Fruit fly (Drosophila melanogaster): ENCODE data around the gene Hsp23.
A peak's percentile ranks its signal among the peaks of the same experiment; 100 is the strongest.

Gene Hsp23

DNA sequence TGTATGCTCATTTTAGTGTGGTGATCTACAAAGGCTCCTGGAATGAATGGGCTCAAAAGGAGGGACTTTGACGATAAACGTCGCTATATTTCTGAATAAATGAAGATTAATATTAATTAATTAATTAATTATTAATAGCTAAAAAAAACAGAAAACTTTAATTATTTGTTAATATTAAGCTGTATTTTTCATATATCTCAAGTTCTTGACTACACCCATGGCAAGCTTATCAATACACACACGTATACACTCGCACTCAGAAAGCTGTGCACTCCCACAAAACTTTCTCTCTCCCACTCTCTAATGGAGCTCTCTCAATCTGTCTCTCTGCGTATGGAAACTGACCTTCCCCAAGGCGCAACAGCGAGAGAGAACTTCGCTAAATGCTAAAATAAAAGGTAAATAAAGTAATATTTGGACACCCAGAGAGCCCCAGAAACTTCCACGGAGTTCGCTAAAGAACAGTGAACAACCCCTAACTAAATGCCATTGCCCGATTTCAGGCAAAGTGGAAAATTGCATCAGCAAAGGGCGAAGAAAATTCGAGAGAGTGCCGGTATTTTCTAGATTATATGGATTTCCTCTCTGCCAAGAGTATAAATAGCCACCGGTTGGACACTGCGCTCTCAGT is 8.2 kb upstream of the Hsp23 start (continued):
- TF ChIP-seq CG9727 (GFP tag; optimal IDR thresholded peaks at IDR 0.05) (peak; percentile 66), CG4360 (GFP tag; IDR thresholded peaks at IDR 0.05) (0 out of 2 replicates have a peak, but pooled peaks have one; percentile 38), caup (GFP tag; optimal IDR thresholded peaks at IDR 0.05; ENCODE audit: severe bottlenecking) (peak; percentile 54), CG12659 (GFP tag; optimal IDR thresholded peaks at IDR 0.05) (peak; percentile 74), Dll (GFP tag; IDR thresholded peaks at IDR 0.05; ENCODE audit: partially characterized antibody) (peak; percentile 62; the same call in 2 of the 4 replicates), ssp (GFP tag; IDR thresholded peaks at IDR 0.05) (peak; percentile 31; the same call in 1 of the 2 replicates), Vsx1 (GFP tag; optimal IDR thresholded peaks at IDR 0.05) (peak; percentile 66), CG10366 (GFP tag; IDR thresholded peaks at IDR 0.05) (peak; percentile 49), chinmo (GFP tag; IDR thresholded peaks at IDR 0.05; ENCODE audit: partially characterized antibody) (peak; percentile 44; the same call in 2 of the 4 replicates), ase (GFP tag; IDR thresholded peaks at IDR 0.05) (peak; percentile 51; the same call in 1 of the 3 replicates), Sin3A (optimal IDR thresholded peaks at IDR 0.05) (no peak), CG32772 (GFP tag; IDR thresholded peaks at IDR 0.05) (0 out of 2 replicates have a peak, but pooled peaks have one; percentile 18), Xbp1 (GFP tag; optimal IDR thresholded peaks at IDR 0.05) (peak; percentile 73), CG6854 (GFP tag; optimal IDR thresholded peaks at IDR 0.05) (peak; percentile 66), CG9817 (tag; optimal IDR thresholded peaks at IDR 0.05) (peak; percentile 39), Xrp1 (GFP tag; IDR thresholded peaks at IDR 0.05) (peak; percentile 75), tap (tag; optimal IDR thresholded peaks at IDR 0.05) (peak; percentile 59), Mad (GFP tag; optimal IDR thresholded peaks at IDR 0.05) (peak; percentile 47), NFAT (GFP tag; IDR thresholded peaks at IDR 0.05) (peak; percentile 48), CG34422 (GFP tag; IDR thresholded peaks at IDR 0.05) (peak; percentile 67; the same call in 1 of the 3 replicates), danr (GFP tag; IDR thresholded peaks at IDR 0.05) (peak; percentile 69), cg (GFP tag; optimal IDR thresholded peaks at IDR 0.05) (peak; percentile 74), B-H2 (GFP tag; optimal IDR thresholded peaks at IDR 0.05) (peak; percentile 69), CG17359 (tag; optimal IDR thresholded peaks at IDR 0.05) (peak; percentile 82), PHDP (tag; optimal IDR thresholded peaks at IDR 0.05) (peak; percentile 73), Taf1 (GFP tag; IDR thresholded peaks at IDR 0.05) (peak; percentile 56; the same call in 1 of the 2 replicates), Antp (GFP tag; optimal IDR thresholded peaks at IDR 0.05) (no peak), ara (GFP tag; IDR thresholded peaks at IDR 0.05) (peak; percentile 66; the same call in 1 of the 2 replicates), vfl (GFP tag; optimal IDR thresholded peaks at IDR 0.05) (no peak), CG15479 (GFP tag; optimal IDR thresholded peaks at IDR 0.05) (peak; percentile 13), bsh (GFP tag; optimal IDR thresholded peaks at IDR 0.05) (peak; percentile 39 to 81), oc (tag; optimal IDR thresholded peaks at IDR 0.05) (peak; percentile 82), grau (tag; optimal IDR thresholded peaks at IDR 0.05) (peak; percentile 56), so (GFP tag; IDR thresholded peaks at IDR 0.05) (peak; percentile 80), zen2 (GFP tag; IDR thresholded peaks at IDR 0.05; ENCODE audit: partially characterized antibody) (peak; percentile 28; the same call in 1 of the 3 replicates), Dbx (GFP tag; IDR thresholded peaks at IDR 0.05) (peak; percentile 67; the same call in 2 of the 3 replicates), Sox102F (GFP tag; optimal IDR thresholded peaks at IDR 0.05) (peak; percentile 76), CG4707 (GFP tag; optimal IDR thresholded peaks at IDR 0.05) (no peak), ranshi (GFP tag; IDR thresholded peaks at IDR 0.05) (peak; percentile 66), phol (tag; optimal IDR thresholded peaks at IDR 0.05) (peak; percentile 68), unc-4 (GFP tag; IDR thresholded peaks at IDR 0.05; ENCODE audit: partially characterized antibody) (peak; percentile 54), crol (GFP tag; IDR thresholded peaks at IDR 0.05) (no peak), CG14710 (tag; optimal IDR thresholded peaks at IDR 0.05) (peak; percentile 60), CG13624 (GFP tag; optimal IDR thresholded peaks at IDR 0.05) (no peak), ftz-f1 (GFP tag; optimal IDR thresholded peaks at IDR 0.05) (no peak), mld (GFP tag; IDR thresholded peaks at IDR 0.05; ENCODE audit: partially characterized antibody) (no peak), Opbp (GFP tag; IDR thresholded peaks at IDR 0.05; ENCODE audit: partially characterized antibody) (peak; percentile 45; the same call in 1 of the 3 replicates), CG4854 (GFP tag; optimal IDR thresholded peaks at IDR 0.05) (no peak)

All from whole organism, embryonic.